Worm (Caenorhabditis elegans): ENCODE measurements around the gene C05C8.8.
A peak's percentile ranks its signal among the peaks of the same experiment; 100 is the strongest.

Gene C05C8.8

DNA sequence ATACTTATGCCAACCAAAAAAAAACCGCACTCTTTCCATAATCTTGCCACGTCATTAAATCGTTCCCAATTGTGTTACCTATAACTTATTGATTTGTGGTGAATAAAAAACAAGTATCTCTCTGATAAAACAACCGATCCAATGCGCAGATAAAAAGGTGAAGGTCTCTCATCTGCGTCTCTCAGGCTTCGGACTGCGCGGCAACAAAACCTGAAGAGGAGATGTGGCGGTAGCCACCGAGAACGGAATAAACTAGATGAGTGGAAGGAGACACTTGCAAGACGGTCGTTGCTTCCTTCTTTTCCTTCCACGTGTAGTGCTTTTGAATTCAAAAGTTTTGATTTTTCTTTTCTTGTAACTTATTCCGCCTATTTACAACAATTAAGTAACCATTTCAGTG is 30.0 kb downstream of the C05C8.8 start, which contains the start of gene fkb-3:
fkb-3 (plus strand) TSS at position 277 of the 400 bp plus-strand sequence.
- TF ChIP-seq nhr-21 (tag; optimal IDR thresholded peaks at IDR 0.05) (peak; percentile 24), zag-1 (tag; optimal IDR thresholded peaks at IDR 0.05) (no peak), lin-11 (tag; optimal IDR thresholded peaks at IDR 0.05) (no peak), dmd-4 (tag; optimal IDR thresholded peaks at IDR 0.05) (no peak), crh-2 (tag; optimal IDR thresholded peaks at IDR 0.05) (peak; percentile 14)

DNA sequence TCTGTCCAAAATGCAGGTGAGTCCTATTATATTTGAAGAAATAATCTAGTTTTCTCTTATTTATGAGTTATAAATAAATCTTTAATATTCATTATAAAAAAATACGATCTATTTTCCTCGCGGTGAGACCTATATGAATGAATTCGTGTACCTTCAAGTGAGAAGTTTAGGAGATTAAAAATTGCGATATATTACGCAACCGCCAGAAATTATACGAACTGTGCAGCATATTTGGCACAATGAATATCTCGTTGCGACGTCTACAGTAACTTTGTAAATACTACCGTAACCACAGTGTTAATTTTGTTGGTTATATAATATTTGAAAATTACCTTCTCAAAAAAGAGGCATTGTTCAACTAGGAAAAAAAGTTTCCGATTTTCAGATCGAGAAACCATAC is 30.6 kb downstream of the C05C8.8 start:
- TF ChIP-seq unc-62 (GFP tag; optimal IDR thresholded peaks at IDR 0.05) (no peak), nhr-77 (tag; optimal IDR thresholded peaks at IDR 0.05) (no peak), ZK546.5 (tag; optimal IDR thresholded peaks at IDR 0.05) (no peak), snpc-4 (tag; optimal IDR thresholded peaks at IDR 0.05) (no peak), gmeb-1 (tag; optimal IDR thresholded peaks at IDR 0.05) (no peak), nhr-11 (tag; optimal IDR thresholded peaks at IDR 0.05) (no peak)

DNA sequence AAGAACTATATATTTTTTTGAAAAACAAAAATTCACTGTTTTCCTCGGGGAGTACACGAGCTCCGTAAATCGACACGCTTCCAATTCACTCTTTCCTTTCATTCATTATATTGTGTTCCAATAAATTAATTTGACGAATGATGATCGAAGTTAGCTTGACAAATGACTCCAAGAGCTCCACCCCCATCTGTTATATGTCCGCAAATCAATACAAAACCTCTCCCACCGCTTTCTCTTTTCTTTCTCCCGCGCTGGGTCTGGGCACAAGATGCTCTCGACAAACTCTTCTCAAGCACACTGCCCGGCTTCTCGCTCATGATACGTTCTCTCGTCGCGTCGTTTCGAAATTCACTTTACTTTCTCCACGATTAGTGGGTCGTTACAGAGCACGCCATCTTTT is 31.1 kb downstream of the C05C8.8 start, which contains the start of gene C13F10.1:
C13F10.1 (plus strand) TSS at position 138 of the 400 bp plus-strand sequence.
- TF ChIP-seq C34F6.9 (tag; optimal IDR thresholded peaks at IDR 0.05), result peak; percentile 45
- peak; percentile 48 for TF ChIP-seq mab-5 (tag; optimal IDR thresholded peaks at IDR 0.05)
- no peak for TF ChIP-seq crh-2 (tag; optimal IDR thresholded peaks at IDR 0.05)
- no peak for TF ChIP-seq alr-1 (tag; optimal IDR thresholded peaks at IDR 0.05)
- TF ChIP-seq nhr-6 (tag; optimal IDR thresholded peaks at IDR 0.05), result no peak
- TF ChIP-seq R02D3.7 (tag; optimal IDR thresholded peaks at IDR 0.05), result no peak
- TF ChIP-seq unc-55 (GFP tag; optimal IDR thresholded peaks at IDR 0.05), result peak; percentile 16
- TF ChIP-seq unc-39 (tag; optimal IDR thresholded peaks at IDR 0.05), result no peak
- no peak for TF ChIP-seq nhr-21 (tag; optimal IDR thresholded peaks at IDR 0.05)
- no peak for TF ChIP-seq ztf-11 (tag; optimal IDR thresholded peaks at IDR 0.05)
- TF ChIP-seq nhr-129 (tag; optimal IDR thresholded peaks at IDR 0.05), result peak; percentile 2
- TF ChIP-seq snpc-4 (tag; optimal IDR thresholded peaks at IDR 0.05), result no peak

DNA sequence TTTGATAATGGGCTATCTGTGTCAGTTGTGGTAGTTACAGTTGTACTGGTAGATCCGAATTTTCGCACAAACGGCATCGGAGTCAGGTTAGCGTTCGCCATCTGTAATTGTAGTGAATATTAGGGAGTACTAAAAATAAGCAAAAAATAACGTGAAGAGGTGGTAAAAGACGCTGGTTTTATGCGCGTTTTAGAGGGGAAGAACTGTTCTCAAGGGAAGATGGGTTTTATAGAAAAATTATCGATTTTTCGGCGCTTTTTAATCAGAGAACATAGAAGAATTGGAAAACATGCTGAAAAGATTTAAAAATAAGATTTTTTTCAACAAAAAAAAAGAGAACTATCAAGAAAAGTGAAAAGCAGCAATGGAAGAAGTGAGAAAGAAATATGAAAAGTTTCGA is 31.8 kb downstream of the C05C8.8 start, which contains the start of gene C13F10.7:
C13F10.7 (minus strand) TSS at position 101 of the 400 bp plus-strand sequence.
- TF ChIP-seq nhr-21 (tag; optimal IDR thresholded peaks at IDR 0.05) (no peak), ztf-1 (GFP tag; conservative IDR thresholded peaks at IDR 0.05) (no peak), unc-55 (GFP tag; optimal IDR thresholded peaks at IDR 0.05) (no peak)

DNA sequence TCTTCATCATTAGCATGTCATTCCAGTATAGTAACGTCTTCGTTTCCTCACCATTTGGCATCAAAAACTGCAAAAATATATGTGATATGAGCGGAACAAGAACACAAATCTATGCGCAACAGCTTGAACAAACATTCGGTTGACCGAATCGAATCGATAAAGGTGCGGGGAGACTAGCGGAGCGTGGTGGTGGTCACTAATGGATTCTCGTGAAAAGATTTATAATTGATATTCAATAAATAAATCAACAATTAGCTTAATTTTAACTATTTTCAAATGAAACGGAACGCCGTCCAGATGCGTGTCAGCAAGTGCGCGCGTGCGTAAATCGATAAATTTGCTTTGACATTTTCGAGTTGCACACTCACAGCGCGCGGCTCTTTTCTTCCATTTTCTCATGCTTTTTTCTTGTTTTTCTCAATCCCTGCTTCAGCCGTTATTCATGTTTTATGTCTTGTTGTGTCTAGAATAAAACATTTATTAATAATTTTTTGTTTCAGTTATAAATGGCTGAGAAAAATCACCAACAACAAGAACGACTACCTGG is 33.9 kb downstream of the C05C8.8 start, which contains the start of the genes C13F10.8, C13F10.6 and kxd-1:
C13F10.8 (minus strand) TSS at position 51 of the 547 bp plus-strand sequence.
C13F10.6 (minus strand) TSS at position 67 of the 547 bp plus-strand sequence.
kxd-1 (plus strand) TSS at position 497 of the 547 bp plus-strand sequence.
- peak; percentile 19 for TF ChIP-seq unc-55 (GFP tag; optimal IDR thresholded peaks at IDR 0.05)
- peak in 1 of 2 experiments; percentile 19 for TF ChIP-seq lsy-2 (tag; optimal IDR thresholded peaks at IDR 0.05)
- no peak for TF ChIP-seq dmd-4 (tag; optimal IDR thresholded peaks at IDR 0.05)
- no peak for TF ChIP-seq zag-1 (tag; optimal IDR thresholded peaks at IDR 0.05)
- TF ChIP-seq nhr-10 (tag; optimal IDR thresholded peaks at IDR 0.05), result no peak
- peak; percentile 5 for TF ChIP-seq fos-1 (tag; optimal IDR thresholded peaks at IDR 0.05)

DNA sequence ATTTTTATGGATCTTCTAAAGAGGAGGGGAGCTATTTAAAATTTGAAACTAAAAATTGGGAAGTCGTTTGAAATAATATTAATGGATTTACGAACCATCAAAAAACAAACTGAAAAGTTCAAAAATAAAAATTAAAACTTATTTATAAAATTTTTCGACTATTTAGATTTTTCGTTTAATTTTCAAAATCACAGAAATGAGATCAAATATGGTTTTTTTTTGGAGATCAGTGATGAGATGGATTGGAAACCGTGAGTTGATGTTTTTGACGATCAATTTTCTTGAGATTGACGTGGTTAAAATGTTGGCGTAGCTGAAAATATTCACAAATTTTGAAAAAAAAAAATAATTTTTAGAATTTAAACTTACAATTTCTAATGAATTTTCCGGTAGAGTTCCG is 36.0 kb downstream of the C05C8.8 start, which contains the start of gene C13F10.5:
C13F10.5 (minus strand) TSS at position 101 of the 400 bp plus-strand sequence.
- TF ChIP-seq alr-1 (tag; optimal IDR thresholded peaks at IDR 0.05), result no peak
- no peak for TF ChIP-seq elt-3 (tag; optimal IDR thresholded peaks at IDR 0.05)
- TF ChIP-seq ztf-1 (GFP tag; conservative IDR thresholded peaks at IDR 0.05), result no peak
- no peak for TF ChIP-seq lsy-2 (tag; optimal IDR thresholded peaks at IDR 0.05)
- no peak for TF ChIP-seq F13H6.1 (tag; optimal IDR thresholded peaks at IDR 0.05)
- no peak for TF ChIP-seq C34F6.9 (tag; optimal IDR thresholded peaks at IDR 0.05)
- no peak for TF ChIP-seq Y55F3AM.14 (GFP tag; optimal IDR thresholded peaks at IDR 0.05)

DNA sequence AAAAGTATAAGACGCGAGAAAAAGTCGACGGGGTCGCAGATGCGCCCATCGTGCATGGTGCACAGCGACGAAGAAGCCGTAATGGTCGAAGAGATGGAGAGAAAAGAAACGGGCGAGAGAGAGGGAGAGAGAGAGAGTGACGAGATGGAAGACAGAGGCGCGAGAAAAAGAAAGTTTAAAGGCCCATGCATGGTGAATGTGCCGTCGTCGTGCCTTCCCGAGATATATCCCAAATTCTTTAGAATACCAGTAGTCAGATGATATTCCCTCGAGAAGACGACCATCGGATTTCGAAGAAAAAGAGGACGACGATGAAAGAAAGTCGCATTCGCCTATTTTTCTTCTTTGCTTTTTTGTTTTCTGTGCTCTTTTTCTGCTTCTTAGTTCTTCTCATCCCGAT is 39.0 kb downstream of the C05C8.8 start:
- TF ChIP-seq Y55F3AM.14 (GFP tag; optimal IDR thresholded peaks at IDR 0.05) (no peak), snpc-4 (tag; optimal IDR thresholded peaks at IDR 0.05) (no peak), ztf-11 (tag; optimal IDR thresholded peaks at IDR 0.05) (no peak), lin-39 (tag; optimal IDR thresholded peaks at IDR 0.05) (no peak), sem-4 (tag; optimal IDR thresholded peaks at IDR 0.05) (no peak), C34F6.9 (tag; optimal IDR thresholded peaks at IDR 0.05) (peak; percentile 12), aly-2 (tag; optimal IDR thresholded peaks at IDR 0.05) (no peak), sma-9 (GFP tag; optimal IDR thresholded peaks at IDR 0.05) (no peak), sma-9 (tag; optimal IDR thresholded peaks at IDR 0.05) (no peak), nhr-129 (tag; optimal IDR thresholded peaks at IDR 0.05) (no peak), ceh-82 (tag; optimal IDR thresholded peaks at IDR 0.05) (no peak), alr-1 (tag; optimal IDR thresholded peaks at IDR 0.05) (no peak), lin-13 (GFP tag; optimal IDR thresholded peaks at IDR 0.05) (no peak), unc-55 (GFP tag; optimal IDR thresholded peaks at IDR 0.05) (peak; percentile 47), unc-62 (GFP tag; optimal IDR thresholded peaks at IDR 0.05) (no peak), lsy-2 (tag; optimal IDR thresholded peaks at IDR 0.05) (peak in 1 of 2 experiments; percentile 3), mbf-1 (tag; optimal IDR thresholded peaks at IDR 0.05) (no peak), ama-1 (optimal IDR thresholded peaks at IDR 0.05) (no peak), nhr-12 (tag; optimal IDR thresholded peaks at IDR 0.05) (no peak), gmeb-1 (tag; optimal IDR thresholded peaks at IDR 0.05) (no peak), ztf-4 (tag; optimal IDR thresholded peaks at IDR 0.05) (no peak), nhr-21 (tag; optimal IDR thresholded peaks at IDR 0.05) (no peak), elt-1 (tag; optimal IDR thresholded peaks at IDR 0.05) (no peak), R02D3.7 (tag; optimal IDR thresholded peaks at IDR 0.05) (no peak)

Data from whole organism, L2 larva.